Worm (Caenorhabditis elegans): ENCODE data around the gene hot-2.

hot-2 gene

ce11 chrV:19142595-19142994 is 32.0 kb upstream of the hot-2 start (continued):
- no peak for TF ChIP-seq egl-13 (tag; optimal IDR thresholded peaks at IDR 0.05)
- no peak for TF ChIP-seq ets-5 (GFP tag; IDR thresholded peaks at IDR 0.05)
- TF ChIP-seq fkh-4 (tag; optimal IDR thresholded peaks at IDR 0.05; ENCODE audit: borderline replicate concordance) = no peak
- TF ChIP-seq lir-3 (tag; optimal IDR thresholded peaks at IDR 0.05; ENCODE audit: poor library complexity) = no peak

ce11 chrV:19148350-19148749 is 26.2 kb upstream of the hot-2 start:
- TF ChIP-seq dpl-1 (GFP tag; optimal IDR thresholded peaks at IDR 0.05) = no peak
- no peak for TF ChIP-seq nhr-47 (tag; optimal IDR thresholded peaks at IDR 0.05)
- TF ChIP-seq snu-23 (GFP tag; optimal IDR thresholded peaks at IDR 0.05) = no peak
- TF ChIP-seq ceh-8 (GFP tag; optimal IDR thresholded peaks at IDR 0.05) = no peak
- no peak for TF ChIP-seq egl-27 (tag; optimal IDR thresholded peaks at IDR 0.05)
- no peak for TF ChIP-seq nhr-20 (tag; optimal IDR thresholded peaks at IDR 0.05)
- no peak for TF ChIP-seq unc-30 (tag; optimal IDR thresholded peaks at IDR 0.05)
- no peak for TF ChIP-seq ztf-4 (tag; optimal IDR thresholded peaks at IDR 0.05)
- no peak for TF ChIP-seq xbp-1 (tag; optimal IDR thresholded peaks at IDR 0.05)
- no peak for TF ChIP-seq fkh-10 (GFP tag; optimal IDR thresholded peaks at IDR 0.05)
- no peak for TF ChIP-seq ceh-90 (tag; optimal IDR thresholded peaks at IDR 0.05)
- TF ChIP-seq lin-39 (tag; optimal IDR thresholded peaks at IDR 0.05) = no peak
- TF ChIP-seq lin-15B (tag; optimal IDR thresholded peaks at IDR 0.05) = no peak
- no peak for TF ChIP-seq unc-130 (tag; optimal IDR thresholded peaks at IDR 0.05)
- TF ChIP-seq unc-98 (GFP tag; IDR thresholded peaks at IDR 0.05) = no peak
- TF ChIP-seq vab-15 (tag; optimal IDR thresholded peaks at IDR 0.05) = no peak

ce11 chrV:19149057-19149456 is 25.5 kb upstream of the hot-2 start, which contains the start of gene Y39B6A.7:
Gene Y39B6A.7, minus strand, starts transcription at chrV:19149157.
- TF ChIP-seq grh-1 (GFP tag; IDR thresholded peaks at IDR 0.05) = no peak
- no peak for TF ChIP-seq nhr-28 (tag; optimal IDR thresholded peaks at IDR 0.05)
- no peak for TF ChIP-seq efl-1 (optimal IDR thresholded peaks at IDR 0.05)
- no peak for TF ChIP-seq efl-1 (GFP tag; optimal IDR thresholded peaks at IDR 0.05 in 1 of 2)
- no peak for TF ChIP-seq snpc-4 (tag; optimal IDR thresholded peaks at IDR 0.05)
- no peak for TF ChIP-seq vab-15 (tag; optimal IDR thresholded peaks at IDR 0.05)
- TF ChIP-seq lin-15B (tag; optimal IDR thresholded peaks at IDR 0.05) = no peak
- TF ChIP-seq jun-1 (tag; optimal IDR thresholded peaks at IDR 0.05) = no peak
- TF ChIP-seq hpl-2 (GFP tag; optimal IDR thresholded peaks at IDR 0.05) = no peak
- TF ChIP-seq lsy-2 (tag; optimal IDR thresholded peaks at IDR 0.05) = no peak
- no peak for TF ChIP-seq skn-1 (tag; optimal IDR thresholded peaks at IDR 0.05)
- TF ChIP-seq nhr-20 (tag; optimal IDR thresholded peaks at IDR 0.05) = no peak
- TF ChIP-seq nhr-71 (tag; optimal IDR thresholded peaks at IDR 0.05) = no peak

ce11 chrV:19152328-19152727 is 22.2 kb upstream of the hot-2 start, which contains the start of gene Y39B6A.69:
Gene Y39B6A.69, minus strand, starts transcription at chrV:19152428.
- no peak for TF ChIP-seq aha-1 (tag; optimal IDR thresholded peaks at IDR 0.05)
- no peak for TF ChIP-seq jun-1 (tag; optimal IDR thresholded peaks at IDR 0.05)

ce11 chrV:19153244-19153643 is 21.3 kb upstream of the hot-2 start:
- TF ChIP-seq F16B12.6 (tag; optimal IDR thresholded peaks at IDR 0.05) (no peak), sptf-1 (tag; optimal IDR thresholded peaks at IDR 0.05) (no peak), nhr-84 (tag; optimal IDR thresholded peaks at IDR 0.05) (no peak), mef-2 (tag; optimal IDR thresholded peaks at IDR 0.05) (no peak), snu-23 (GFP tag; optimal IDR thresholded peaks at IDR 0.05) (no peak), mep-1 (tag; optimal IDR thresholded peaks at IDR 0.05) (no peak), dpl-1 (GFP tag; optimal IDR thresholded peaks at IDR 0.05) (no peak), nhr-76 (tag; optimal IDR thresholded peaks at IDR 0.05) (no peak), mdl-1 (tag; optimal IDR thresholded peaks at IDR 0.05) (no peak), unc-86 (tag; optimal IDR thresholded peaks at IDR 0.05) (no peak), rnt-1 (tag; optimal IDR thresholded peaks at IDR 0.05) (no peak), lir-3 (tag; optimal IDR thresholded peaks at IDR 0.05; ENCODE audit: poor library complexity) (no peak), lin-15B (tag; optimal IDR thresholded peaks at IDR 0.05) (no peak), vab-15 (tag; optimal IDR thresholded peaks at IDR 0.05) (no peak), nhr-85 (tag) (no peak), snpc-4 (tag; optimal IDR thresholded peaks at IDR 0.05) (no peak), lin-13 (GFP tag; optimal IDR thresholded peaks at IDR 0.05) (no peak), ceh-63 (GFP tag; optimal IDR thresholded peaks at IDR 0.05) (no peak)
